Fruit fly (Drosophila melanogaster) whole organism, embryonic: ENCODE data around the gene barc.

Experiments used
- CG10147 ChIP-seq: fragments of 200-800 bp; sonication (Bioruptor generic); optimal IDR thresholded peaks from 2 replicates; lab custom pipeline; 2019; ENCODE audit warnings: missing biosample characterization, mild to moderate bottlenecking, missing genetic modification characterization, moderate library complexity
- CG10209 ChIP-seq: fragments of 200-800 bp; sonication (Bioruptor generic); optimal IDR thresholded peaks from 3 replicates; lab custom pipeline; 2017; ENCODE audit warnings: missing biosample characterization, mild to moderate bottlenecking, missing genetic modification characterization, missing genetic modification reagents
- CG10431 ChIP-seq: fragments of 200-800 bp; sonication (Bioruptor generic); optimal IDR thresholded peaks from 3 replicates; lab custom pipeline; 2018; ENCODE audit warnings: missing biosample characterization, mild to moderate bottlenecking, missing genetic modification characterization
- CG10543 ChIP-seq: fragments of 200-800 bp; sonication (Bioruptor generic); optimal IDR thresholded peaks from 3 replicates; lab custom pipeline; 2017; ENCODE audit warnings: missing biosample characterization, mild to moderate bottlenecking, missing genetic modification characterization, moderate library complexity
- CG10959 ChIP-seq: fragments of 200-800 bp; sonication (Bioruptor generic); IDR thresholded peaks from 2 replicates; pipeline ENCODE4 v1.3.6; 2022; ENCODE audit warnings: missing biosample characterization, missing genetic modification characterization
- CG1233 ChIP-seq: fragments of 200-800 bp; sonication (Bioruptor generic); optimal IDR thresholded peaks from 4 replicates; lab custom pipeline; 2018; ENCODE audit warnings: missing biosample characterization, mild to moderate bottlenecking, missing genetic modification characterization
- CG12659 ChIP-seq: fragments of 200-800 bp; sonication (Bioruptor generic); optimal IDR thresholded peaks from 3 replicates; lab custom pipeline; 2017; ENCODE audit warnings: mild to moderate bottlenecking, missing biosample characterization, missing genetic modification reagents, missing genetic modification characterization
- CG13287 ChIP-seq: fragments of 200-800 bp; sonication (Bioruptor generic); IDR thresholded peaks from 2 replicates; pipeline ENCODE4 v1.3.6; 2022; ENCODE audit warnings: missing biosample characterization, missing genetic modification characterization; ENCODE audit not compliant: partially characterized antibody
- CG13624 ChIP-seq: fragments of 200-800 bp; sonication (Bioruptor generic); optimal IDR thresholded peaks from 2 replicates; lab custom pipeline; 2016; ENCODE audit warnings: missing biosample characterization, missing genetic modification characterization
- CG13894 ChIP-seq: fragments of 200-800 bp; sonication (Bioruptor generic); optimal IDR thresholded peaks from 3 replicates; lab custom pipeline; 2018; ENCODE audit warnings: missing biosample characterization, mild to moderate bottlenecking, missing genetic modification characterization, moderate library complexity
- CG15696 ChIP-seq: fragments of 200-800 bp; sonication (Bioruptor generic); optimal IDR thresholded peaks from 2 replicates; lab custom pipeline; 2019; ENCODE audit warnings: missing biosample characterization, mild to moderate bottlenecking, missing genetic modification characterization, moderate library complexity
- CG16863 ChIP-seq: fragments of 200-800 bp; sonication (Bioruptor generic); optimal IDR thresholded peaks from 3 replicates; lab custom pipeline; 2016; ENCODE audit warnings: missing biosample characterization, missing genetic modification characterization
- CG17385 ChIP-seq: fragments of 200-800 bp; sonication (Bioruptor generic); optimal IDR thresholded peaks from 3 replicates; lab custom pipeline; 2018; ENCODE audit warnings: missing biosample characterization, mild to moderate bottlenecking, missing genetic modification characterization
- CG17568 ChIP-seq: fragments of 200-800 bp; sonication (Bioruptor generic); optimal IDR thresholded peaks from 2 replicates; lab custom pipeline; 2018; ENCODE audit warnings: missing biosample characterization, mild to moderate bottlenecking, missing genetic modification characterization, moderate library complexity
- CG30020 ChIP-seq: fragments of 200-800 bp; optimal IDR thresholded peaks from 2 replicates; lab custom pipeline; 2019; ENCODE audit warnings: missing biosample characterization, mild to moderate bottlenecking, missing genetic modification characterization, moderate library complexity
- CG31365 ChIP-seq: fragments of 200-800 bp; sonication (Bioruptor generic); optimal IDR thresholded peaks from 2 replicates; lab custom pipeline; 2018; ENCODE audit warnings: missing biosample characterization, mild to moderate bottlenecking, missing genetic modification characterization
- CG3407 ChIP-seq: fragments of 200-800 bp; sonication (Bioruptor generic); optimal IDR thresholded peaks from 2 replicates; lab custom pipeline; 2018; ENCODE audit warnings: missing biosample characterization, mild to moderate bottlenecking, missing genetic modification characterization
- CG4820 ChIP-seq: fragments of 200-800 bp; sonication (Bioruptor generic); optimal IDR thresholded peaks from 3 replicates; lab custom pipeline; 2016; ENCODE audit warnings: missing biosample characterization, missing genetic modification characterization
- CG7556 ChIP-seq: fragments of 200-800 bp; sonication (Bioruptor generic); optimal IDR thresholded peaks from 2 replicates; lab custom pipeline; 2017; ENCODE audit warnings: missing biosample characterization, mild to moderate bottlenecking, missing genetic modification characterization
- CG7839 ChIP-seq: fragments of 200-800 bp; sonication (Bioruptor generic); optimal IDR thresholded peaks from 3 replicates; lab custom pipeline; 2018; ENCODE audit warnings: missing biosample characterization, mild to moderate bottlenecking, missing genetic modification characterization, moderate library complexity
- CG8359 ChIP-seq: fragments of 200-800 bp; sonication (Bioruptor generic); optimal IDR thresholded peaks from 2 replicates; lab custom pipeline; 2017; ENCODE audit warnings: missing biosample characterization, mild to moderate bottlenecking, missing genetic modification characterization, borderline replicate concordance
- CG9437 ChIP-seq: fragments of 200-800 bp; sonication (Bioruptor generic); optimal IDR thresholded peaks from 2 replicates; lab custom pipeline; 2018; ENCODE audit warnings: missing biosample characterization, mild to moderate bottlenecking, missing genetic modification characterization
- CHES-1-like ChIP-seq: fragments of 200-800 bp; sonication (Bioruptor generic); optimal IDR thresholded peaks from 2 replicates; lab custom pipeline; 2016; ENCODE audit warnings: missing biosample characterization, missing genetic modification characterization
- ERR ChIP-seq: fragments of 200-800 bp; sonication (Bioruptor generic); optimal IDR thresholded peaks from 2 replicates; lab custom pipeline; 2016; ENCODE audit warnings: missing biosample characterization, missing genetic modification characterization
- GATAe ChIP-seq: fragments of 200-800 bp; sonication (Bioruptor generic); conservative IDR thresholded peaks from 2 replicates; pipeline ENCODE4 v1.3.6; 2022; ENCODE audit warnings: missing biosample characterization, missing genetic modification characterization
- NC2α ChIP-seq: fragments of 200-800 bp; sonication (Bioruptor generic); optimal IDR thresholded peaks from 2 replicates; lab custom pipeline; 2016; ENCODE audit warnings: missing biosample characterization, missing genetic modification characterization
- Nf-YA ChIP-seq: fragments of 200-800 bp; sonication (Bioruptor generic); IDR thresholded peaks from 2 replicates; pipeline ENCODE4 v1.3.6; 2022; ENCODE audit warnings: missing biosample characterization, missing genetic modification characterization
- NfI ChIP-seq: fragments of 200-800 bp; sonication (Bioruptor generic); optimal IDR thresholded peaks from 3 replicates; lab custom pipeline; 2018; ENCODE audit warnings: missing biosample characterization, mild to moderate bottlenecking, missing genetic modification characterization, moderate library complexity
- amos ChIP-seq: fragments of 200-800 bp; sonication (Bioruptor generic); IDR thresholded peaks from 2 replicates; pipeline ENCODE4 v1.3.6; 2022; ENCODE audit warnings: missing biosample characterization, missing genetic modification characterization; ENCODE audit not compliant: partially characterized antibody
- crp ChIP-seq, 2 experiments: fragments of 200-800 bp; sonication (Bioruptor generic); optimal IDR thresholded peaks; 2 replicates in 1 of 2; 3 replicates in 1 of 2; lab custom pipeline; 2017; ENCODE audit warnings: missing biosample characterization in 2 of 2, missing genetic modification characterization in 2 of 2, mild to moderate bottlenecking in 1 of 2, moderate library complexity in 1 of 2
- dati ChIP-seq: fragments of 200-800 bp; sonication (Bioruptor generic); IDR thresholded peaks from 2 replicates; pipeline ENCODE4 v1.3.6; 2022; ENCODE audit warnings: missing biosample characterization, missing genetic modification characterization
- exex ChIP-seq: fragments of 200-800 bp; sonication (Bioruptor generic); optimal IDR thresholded peaks from 4 replicates; lab custom pipeline; 2018; ENCODE audit warnings: missing biosample characterization, mild to moderate bottlenecking, missing genetic modification characterization, moderate library complexity
- ftz-f1 ChIP-seq: fragments of 200-800 bp; sonication (Bioruptor generic); optimal IDR thresholded peaks from 2 replicates; lab custom pipeline; 2016; ENCODE audit warnings: missing biosample characterization, missing genetic modification characterization
- gcm ChIP-seq: fragments of 200-800 bp; sonication (Bioruptor generic); optimal IDR thresholded peaks from 2 replicates; lab custom pipeline; 2019; ENCODE audit warnings: missing biosample characterization, mild to moderate bottlenecking, missing genetic modification characterization, moderate library complexity
- gcm2 ChIP-seq: fragments of 200-800 bp; sonication (Bioruptor generic); optimal IDR thresholded peaks from 2 replicates; lab custom pipeline; 2016; ENCODE audit warnings: missing biosample characterization, missing genetic modification characterization
- hb ChIP-seq: fragments of 200-800 bp; sonication (Bioruptor generic); IDR thresholded peaks from 3 replicates; pipeline ENCODE4 v1.3.6; 2022; ENCODE audit warnings: missing biosample characterization, missing genetic modification characterization; ENCODE audit not compliant: partially characterized antibody
- kah ChIP-seq: fragments of 200-800 bp; sonication (Bioruptor generic); optimal IDR thresholded peaks from 2 replicates; lab custom pipeline; 2018; ENCODE audit warnings: missing biosample characterization, mild to moderate bottlenecking, missing genetic modification characterization
- klu ChIP-seq: fragments of 200-800 bp; sonication (Bioruptor generic); IDR thresholded peaks from 2 replicates; pipeline ENCODE4 v1.3.6; 2022; ENCODE audit warnings: missing biosample characterization, missing genetic modification characterization
- nerfin-2 ChIP-seq: fragments of 200-800 bp; sonication (Bioruptor generic); IDR thresholded peaks from 2 replicates; pipeline ENCODE4 v1.3.6; 2022; ENCODE audit warnings: missing biosample characterization, missing genetic modification characterization; ENCODE audit not compliant: partially characterized antibody
- pb ChIP-seq: fragments of 200-800 bp; sonication (Bioruptor generic); optimal IDR thresholded peaks from 3 replicates; lab custom pipeline; 2016; ENCODE audit warnings: missing biosample characterization, missing genetic modification characterization
- pho ChIP-seq: fragments of 200-800 bp; sonication (Bioruptor generic); optimal IDR thresholded peaks from 2 replicates; lab custom pipeline; 2016; ENCODE audit warnings: missing biosample characterization, missing genetic modification characterization
- pros ChIP-seq: fragments of 200-800 bp; sonication (Bioruptor generic); optimal IDR thresholded peaks from 3 replicates; lab custom pipeline; 2019; ENCODE audit warnings: missing biosample characterization, mild to moderate bottlenecking, missing genetic modification characterization, moderate library complexity
- salm ChIP-seq: fragments of 200-800 bp; sonication (Bioruptor generic); optimal IDR thresholded peaks from 2 replicates; lab custom pipeline; 2018; ENCODE audit warnings: missing biosample characterization, mild to moderate bottlenecking, missing genetic modification characterization
- slbo ChIP-seq: fragments of 200-800 bp; sonication (Bioruptor generic); IDR thresholded peaks from 2 replicates; pipeline ENCODE4 v1.3.6; 2022; ENCODE audit warnings: missing biosample characterization, missing genetic modification characterization
- so ChIP-seq: fragments of 200-800 bp; sonication (Bioruptor generic); IDR thresholded peaks from 3 replicates; pipeline ENCODE4 v1.3.6; 2022; ENCODE audit warnings: missing biosample characterization, missing genetic modification characterization
- sob ChIP-seq: fragments of 200-800 bp; sonication (Bioruptor generic); IDR thresholded peaks from 2 replicates; pipeline ENCODE4 v1.3.6; 2022; ENCODE audit warnings: missing biosample characterization, missing genetic modification characterization
- trem ChIP-seq: fragments of 200-800 bp; optimal IDR thresholded peaks from 3 replicates; lab custom pipeline; 2019; ENCODE audit warnings: missing biosample characterization, mild to moderate bottlenecking, missing genetic modification characterization, moderate library complexity
- trh ChIP-seq: fragments of 200-800 bp; sonication (Bioruptor generic); optimal IDR thresholded peaks from 2 replicates; lab custom pipeline; 2016; ENCODE audit warnings: missing biosample characterization, missing genetic modification characterization
- unc-4 ChIP-seq: fragments of 200-800 bp; sonication (Bioruptor generic); IDR thresholded peaks from 2 replicates; pipeline ENCODE4 v1.3.6; 2022; ENCODE audit warnings: missing biosample characterization, missing genetic modification characterization; ENCODE audit not compliant: partially characterized antibody
- vnd ChIP-seq: fragments of 200-800 bp; sonication (Bioruptor generic); IDR thresholded peaks from 3 replicates; pipeline ENCODE4 v1.3.6; 2022; ENCODE audit warnings: missing biosample characterization, missing genetic modification characterization; ENCODE audit not compliant: partially characterized antibody

Gene barc

dm6 chr3L:21412140-21412539 is 20.8 kb downstream of the barc start (continued):
- TF ChIP-seq NfI (GFP tag; lab: Kevin White, UChicago) (peak; percentile 34), gcm (GFP tag; lab: Kevin White, UChicago) (no peak), CG3407 (peak; percentile 27), CG13624 (no peak), so (GFP tag; lab: Robert Waterston, UW) (no peak), CG9437 (GFP tag; lab: Kevin White, UChicago) (no peak), exex (tag; lab: Kevin White, UChicago) (no peak), CG10543 (GFP tag; lab: Kevin White, UChicago) (peak; percentile 20), kah (peak; percentile 6), CG30020 (tag; lab: Kevin White, UChicago) (no peak), trem (no peak), CG13894 (no peak), pros (GFP tag; lab: Kevin White, UChicago) (no peak), crp (GFP tag; optimal IDR thresholded peaks at IDR 0.05; lab: Kevin White, UChicago) (no peak), CG10431 (GFP tag; lab: Kevin White, UChicago) (no peak), trh (GFP tag; lab: Kevin White, UChicago) (no peak), klu (GFP tag; lab: Robert Waterston, UW) (no peak), CG16863 (GFP tag; lab: Kevin White, UChicago) (no peak), salm (tag; lab: Kevin White, UChicago) (peak; percentile 14), CG8359 (no peak), CG10209 (GFP tag; lab: Kevin White, UChicago) (peak; percentile 20), CG4820 (GFP tag; lab: Kevin White, UChicago) (no peak), NC2α (GFP tag; lab: Kevin White, UChicago) (no peak), vnd (GFP tag; lab: Robert Waterston, UW) (no peak), GATAe (GFP tag; lab: Robert Waterston, UW) (no peak), slbo (no peak), nerfin-2 (GFP tag; lab: Robert Waterston, UW) (no peak), CG7839 (tag; lab: Kevin White, UChicago) (no peak), CG17568 (peak; percentile 30), pho (GFP tag; lab: Kevin White, UChicago) (no peak), dati (no peak), gcm2 (GFP tag; lab: Kevin White, UChicago) (no peak), CHES-1-like (GFP tag; lab: Kevin White, UChicago) (no peak), CG15696 (tag; lab: Kevin White, UChicago) (no peak), CG7556 (GFP tag; lab: Kevin White, UChicago) (no peak), unc-4 (GFP tag; lab: Robert Waterston, UW) (no peak), CG17385 (GFP tag; lab: Kevin White, UChicago) (no peak), ERR (GFP tag; lab: Kevin White, UChicago) (no peak), CG31365 (tag; lab: Kevin White, UChicago) (no peak), CG10147 (no peak), CG1233 (GFP tag; lab: Kevin White, UChicago) (peak; percentile 40), hb (GFP tag; lab: Robert Waterston, UW) (no peak), CG12659 (peak; percentile 16), Nf-YA (GFP tag; lab: Robert Waterston, UW) (0 out of 2 replicates have a peak, but pooled peaks have one; percentile 27), sob (GFP tag; lab: Robert Waterston, UW) (no peak), CG13287 (no peak), CG10959 (GFP tag; lab: Robert Waterston, UW) (no peak), ftz-f1 (GFP tag; lab: Kevin White, UChicago) (no peak), amos (no peak), pb (GFP tag; lab: Kevin White, UChicago) (no peak)
